Worm (Caenorhabditis elegans) whole organism, L1 larva: ENCODE measurements around the gene snf-3.

Experiments used
- ama-1 ChIP-seq: fragments of 150-350 bp; optimal IDR thresholded peaks from 2 replicates; lab custom pipeline; 2014
- ces-1 ChIP-seq: fragments of 150-350 bp; optimal IDR thresholded peaks from 2 replicates; lab custom pipeline; 2014; ENCODE audit warnings: missing biosample characterization, missing genetic modification reagents, missing genetic modification characterization
- egl-27 ChIP-seq, 2 experiments: fragments of 150-350 bp in 1 of 2; sonication (generic microtip); optimal IDR thresholded peaks; 3 replicates each; lab custom pipeline; 2017 to 2018; ENCODE audit warnings: missing biosample characterization in 2 of 2, missing genetic modification characterization in 2 of 2, missing genetic modification reagents in 2 of 2
- fkh-8 ChIP-seq: sonication (generic microtip); optimal IDR thresholded peaks from 2 replicates; lab custom pipeline; 2016; ENCODE audit warnings: mild to moderate bottlenecking, missing genetic modification characterization, missing compliant biosample characterization
- lin-13 ChIP-seq: fragments of 150-350 bp; optimal IDR thresholded peaks from 2 replicates; lab custom pipeline; 2014; ENCODE audit warnings: missing biosample characterization, missing genetic modification reagents, missing genetic modification characterization
- lin-15B ChIP-seq: fragments of 150-350 bp; sonication (generic microtip); optimal IDR thresholded peaks from 3 replicates; lab custom pipeline; 2014; ENCODE audit warnings: missing biosample characterization, missing genetic modification characterization
- mdl-1 ChIP-seq, 2 experiments: fragments of 150-350 bp; optimal IDR thresholded peaks; 2 replicates each; lab custom pipeline; 2014 to 2017; ENCODE audit warnings: missing biosample characterization in 2 of 2, missing genetic modification characterization in 2 of 2, inconsistent platforms in 1 of 2
- nhr-77 ChIP-seq: fragments of 150-350 bp; optimal IDR thresholded peaks from 2 replicates; lab custom pipeline; 2014; ENCODE audit warnings: missing biosample characterization, missing genetic modification characterization
- pag-3 ChIP-seq: sonication (generic microtip); optimal IDR thresholded peaks from 2 replicates; lab custom pipeline; 2017; ENCODE audit warnings: missing genetic modification characterization, mild to moderate bottlenecking, missing compliant biosample characterization, antibody characterized with exemption, borderline replicate concordance; ENCODE audit not compliant: insufficient read depth
- skn-1 ChIP-seq: fragments of 150-350 bp; optimal IDR thresholded peaks from 2 replicates; lab custom pipeline; 2014; ENCODE audit warnings: missing biosample characterization, missing genetic modification characterization

- no peak for TF ChIP-seq lin-13 (GFP tag; lab: Kevin White, UChicago)
- TF ChIP-seq ces-1 (GFP tag; lab: Kevin White, UChicago): no peak
- TF ChIP-seq mdl-1 (tag; optimal IDR thresholded peaks at IDR 0.05; lab: Kevin White, UChicago): no peak
- no peak for TF ChIP-seq fkh-8 (tag; lab: Kevin White, UChicago)
- TF ChIP-seq egl-27 (tag; optimal IDR thresholded peaks at IDR 0.05; lab: Kevin White, UChicago): no peak
- TF ChIP-seq ama-1: no peak
- no peak for TF ChIP-seq skn-1 (tag; lab: Kevin White, UChicago)
- no peak for TF ChIP-seq lin-15B
- TF ChIP-seq pag-3 (tag; lab: Kevin White, UChicago): no peak
- no peak for TF ChIP-seq nhr-77 (tag; lab: Kevin White, UChicago)
These were observed 24.7 kb downstream of the snf-3 start for ce11 chrII:1116521-1116920.
